Fruit fly (Drosophila melanogaster): Measurements from ENCODE around the gene CG18249.

Gene CG18249

dm6 chr3R:8193120-8193519 is 26.8 kb upstream of the CG18249 start:
- TF ChIP-seq Sox102F (GFP tag; optimal IDR thresholded peaks at IDR 0.05) (no peak), Gug (GFP tag; IDR thresholded peaks at IDR 0.05) (no peak), Ets21C (GFP tag; optimal IDR thresholded peaks at IDR 0.05) (no peak), CG6808 (GFP tag; optimal IDR thresholded peaks at IDR 0.05) (no peak), Eip75B (GFP tag; optimal IDR thresholded peaks at IDR 0.05) (no peak), Hr39 (GFP tag; optimal IDR thresholded peaks at IDR 0.05) (no peak), Ets96B (tag; optimal IDR thresholded peaks at IDR 0.05) (no peak), fd59A (GFP tag; optimal IDR thresholded peaks at IDR 0.05) (no peak), CG15336 (GFP tag; IDR thresholded peaks at IDR 0.05) (no peak), pdm3 (GFP tag; optimal IDR thresholded peaks at IDR 0.05) (no peak)

dm6 chr3R:8195049-8195448 is 24.9 kb upstream of the CG18249 start:
- TF ChIP-seq Met (GFP tag; optimal IDR thresholded peaks at IDR 0.05) (no peak), Sox14 (GFP tag; optimal IDR thresholded peaks at IDR 0.05) (no peak), CG31627 (GFP tag; optimal IDR thresholded peaks at IDR 0.05) (no peak), Gug (GFP tag; IDR thresholded peaks at IDR 0.05) (no peak), ss (GFP tag; optimal IDR thresholded peaks at IDR 0.05) (no peak), CG10631 (GFP tag; optimal IDR thresholded peaks at IDR 0.05) (no peak), Ets96B (tag; optimal IDR thresholded peaks at IDR 0.05) (no peak), dsx (GFP tag; optimal IDR thresholded peaks at IDR 0.05; ENCODE audit: poor library complexity, severe bottlenecking) (no peak), CG16779 (tag; optimal IDR thresholded peaks at IDR 0.05) (no peak), achi (GFP tag; optimal IDR thresholded peaks at IDR 0.05) (no peak), Sox102F (GFP tag; optimal IDR thresholded peaks at IDR 0.05) (no peak), CG6792 (GFP tag; optimal IDR thresholded peaks at IDR 0.05) (no peak), CG8319 (GFP tag; optimal IDR thresholded peaks at IDR 0.05) (no peak), CG32006 (GFP tag; optimal IDR thresholded peaks at IDR 0.05) (no peak), CG6808 (GFP tag; optimal IDR thresholded peaks at IDR 0.05) (no peak), Eip75B (GFP tag; optimal IDR thresholded peaks at IDR 0.05) (no peak), Smox (GFP tag; optimal IDR thresholded peaks at IDR 0.05) (no peak), Lpt (GFP tag; optimal IDR thresholded peaks at IDR 0.05) (no peak), CG6163 (GFP tag; IDR thresholded peaks at IDR 0.05) (no peak), fd59A (GFP tag; optimal IDR thresholded peaks at IDR 0.05) (no peak)

- TF ChIP-seq pdm3 (GFP tag; optimal IDR thresholded peaks at IDR 0.05) (peak; percentile 29), Blimp-1 (GFP tag; optimal IDR thresholded peaks at IDR 0.05) (no peak), CG31627 (GFP tag; optimal IDR thresholded peaks at IDR 0.05) (peak; percentile 48), acj6 (GFP tag; optimal IDR thresholded peaks at IDR 0.05) (peak; percentile 36), CG10631 (GFP tag; optimal IDR thresholded peaks at IDR 0.05) (peak; percentile 39), CG6163 (GFP tag; IDR thresholded peaks at IDR 0.05) (peak; percentile 64), esn (GFP tag; optimal IDR thresholded peaks at IDR 0.05) (peak; percentile 45), fd85E (GFP tag; optimal IDR thresholded peaks at IDR 0.05) (no peak), Smox (GFP tag; optimal IDR thresholded peaks at IDR 0.05) (peak; percentile 52), Sox102F (GFP tag; optimal IDR thresholded peaks at IDR 0.05) (peak; percentile 47), spab (GFP tag; optimal IDR thresholded peaks at IDR 0.05) (no peak), Eip75B (GFP tag; optimal IDR thresholded peaks at IDR 0.05) (peak; percentile 39), topi (GFP tag; optimal IDR thresholded peaks at IDR 0.05) (peak; percentile 42), CG11762 (GFP tag; optimal IDR thresholded peaks at IDR 0.05; ENCODE audit: insufficient read depth) (peak; percentile 20), CG8319 (GFP tag; optimal IDR thresholded peaks at IDR 0.05) (no peak), CG16779 (tag; optimal IDR thresholded peaks at IDR 0.05) (no peak), Eip78C (GFP tag) (peak; percentile 73), Hr38 (GFP tag; optimal IDR thresholded peaks at IDR 0.05) (no peak), CG6808 (GFP tag; optimal IDR thresholded peaks at IDR 0.05) (peak; percentile 45), Met (GFP tag; optimal IDR thresholded peaks at IDR 0.05) (peak; percentile 52), fkh (GFP tag; optimal IDR thresholded peaks at IDR 0.05) (no peak), eg (GFP tag; IDR thresholded peaks at IDR 0.05) (no peak), Sox15 (GFP tag; optimal IDR thresholded peaks at IDR 0.05) (no peak), CG8632 (GFP tag; optimal IDR thresholded peaks at IDR 0.05) (no peak), CG9139 (GFP tag; optimal IDR thresholded peaks at IDR 0.05) (no peak), CG6792 (GFP tag; optimal IDR thresholded peaks at IDR 0.05) (no peak), CG4318 (GFP tag; optimal IDR thresholded peaks at IDR 0.05) (no peak), svp (GFP tag) (peak; percentile 79), ss (GFP tag; optimal IDR thresholded peaks at IDR 0.05) (peak in 1 of 2 experiments; percentile 22), vri (GFP tag; optimal IDR thresholded peaks at IDR 0.05) (peak; percentile 14), CG10669 (GFP tag; optimal IDR thresholded peaks at IDR 0.05) (peak; percentile 44), lz (GFP tag; optimal IDR thresholded peaks at IDR 0.05) (peak; percentile 38), salr (GFP tag; optimal IDR thresholded peaks at IDR 0.05) (peak in 1 of 2 experiments; percentile 42), Eip93F (GFP tag; optimal IDR thresholded peaks at IDR 0.05) (no peak), CG11902 (GFP tag; optimal IDR thresholded peaks at IDR 0.05) (peak; percentile 25)
Observed at dm6 chr3R:8197137-8197536, 22.8 kb upstream of the CG18249 start.

Data from whole organism, prepupa.